Worm (Caenorhabditis elegans): ENCODE data around the gene bcl-11.

DNA sequence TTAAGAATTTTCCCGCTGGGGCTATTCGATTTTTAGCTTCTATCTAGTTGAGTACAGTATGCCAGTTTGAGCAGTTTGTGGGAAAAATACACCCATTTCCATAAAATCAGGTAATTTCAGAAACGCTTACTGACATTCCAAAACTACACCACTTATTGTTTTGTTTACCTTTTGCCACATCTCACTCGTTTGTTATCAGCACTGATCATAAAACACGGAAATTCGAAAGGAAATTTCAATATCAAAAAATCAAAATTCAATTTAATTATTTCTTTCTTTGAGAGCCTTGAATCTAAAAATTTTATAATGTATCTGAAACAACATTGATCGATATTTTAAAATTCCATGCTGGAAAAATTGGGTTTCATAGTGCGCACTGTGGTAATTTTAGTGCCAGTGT, 44.7 kb downstream of the bcl-11 start:
- TF ChIP-seq fkh-6 (tag; optimal IDR thresholded peaks at IDR 0.05): no peak
- TF ChIP-seq fkh-10 (GFP tag; optimal IDR thresholded peaks at IDR 0.05): no peak
- no peak for TF ChIP-seq rnt-1 (tag; optimal IDR thresholded peaks at IDR 0.05)
- TF ChIP-seq nhr-11 (tag; optimal IDR thresholded peaks at IDR 0.05): no peak
- no peak for TF ChIP-seq pax-1 (tag; optimal IDR thresholded peaks at IDR 0.05)
- no peak for TF ChIP-seq fax-1 (tag; optimal IDR thresholded peaks at IDR 0.05)
- no peak for TF ChIP-seq odd-2 (tag; optimal IDR thresholded peaks at IDR 0.05)
- TF ChIP-seq F13H6.1 (tag; optimal IDR thresholded peaks at IDR 0.05): no peak
- no peak for TF ChIP-seq pha-4 (tag; optimal IDR thresholded peaks at IDR 0.05)
